Fruit fly (Drosophila melanogaster) whole organism, embryonic: Measurements from ENCODE around the gene CG11892.

ENCODE experiments used
- BtbVII ChIP-seq: fragments of 200-800 bp; sonication (Bioruptor generic); optimal IDR thresholded peaks from 3 replicates; lab custom pipeline; 2017; ENCODE audit warnings: missing biosample characterization, mild to moderate bottlenecking, missing genetic modification characterization
- CG1233 ChIP-seq: fragments of 200-800 bp; sonication (Bioruptor generic); optimal IDR thresholded peaks from 4 replicates; lab custom pipeline; 2018; ENCODE audit warnings: missing biosample characterization, mild to moderate bottlenecking, missing genetic modification characterization
- CG14014 ChIP-seq: fragments of 200-800 bp; sonication (Bioruptor generic); IDR thresholded peaks from 2 replicates; pipeline ENCODE4 v1.3.6; 2022; ENCODE audit warnings: missing biosample characterization, missing genetic modification characterization
- CG14441 ChIP-seq: fragments of 200-800 bp; sonication (Bioruptor generic); IDR thresholded peaks from 2 replicates; pipeline ENCODE4 v1.3.6; 2022; ENCODE audit warnings: missing biosample characterization, missing genetic modification characterization
- CG1603 ChIP-seq: fragments of 200-800 bp; sonication (Bioruptor generic); optimal IDR thresholded peaks from 2 replicates; lab custom pipeline; 2019; ENCODE audit warnings: missing biosample characterization, mild to moderate bottlenecking, missing genetic modification characterization, moderate library complexity
- CG18764 ChIP-seq: fragments of 200-800 bp; sonication (Bioruptor generic); optimal IDR thresholded peaks from 3 replicates; lab custom pipeline; 2016; ENCODE audit warnings: missing biosample characterization, missing genetic modification characterization
- CG30020 ChIP-seq: fragments of 200-800 bp; optimal IDR thresholded peaks from 2 replicates; lab custom pipeline; 2019; ENCODE audit warnings: missing biosample characterization, mild to moderate bottlenecking, missing genetic modification characterization, moderate library complexity
- CG34422 ChIP-seq: fragments of 200-800 bp; sonication (Bioruptor generic); IDR thresholded peaks from 3 replicates; pipeline ENCODE4 v1.3.6; 2022; ENCODE audit warnings: missing biosample characterization, missing genetic modification characterization
- CG43689 ChIP-seq: fragments of 200-800 bp; sonication (Bioruptor generic); IDR thresholded peaks from 2 replicates; pipeline ENCODE4 v1.3.6; 2022; ENCODE audit warnings: missing biosample characterization, missing genetic modification characterization
- CG6254 ChIP-seq: fragments of 200-800 bp; sonication (Bioruptor generic); optimal IDR thresholded peaks from 3 replicates; lab custom pipeline; 2017; ENCODE audit warnings: mild to moderate bottlenecking, missing biosample characterization, missing genetic modification reagents, missing genetic modification characterization
- CHES-1-like ChIP-seq: fragments of 200-800 bp; sonication (Bioruptor generic); optimal IDR thresholded peaks from 2 replicates; lab custom pipeline; 2016; ENCODE audit warnings: missing biosample characterization, missing genetic modification characterization
- Camta ChIP-seq: fragments of 200-800 bp; sonication (Bioruptor generic); optimal IDR thresholded peaks from 2 replicates; lab custom pipeline; 2016; ENCODE audit warnings: missing biosample characterization, missing genetic modification characterization
- CrebB ChIP-seq: fragments of 200-800 bp; sonication (Bioruptor generic); optimal IDR thresholded peaks from 3 replicates; lab custom pipeline; 2018; ENCODE audit warnings: missing biosample characterization, mild to moderate bottlenecking, missing genetic modification characterization
- Deaf1 ChIP-seq: fragments of 200-800 bp; optimal IDR thresholded peaks from 3 replicates; lab custom pipeline; 2019; ENCODE audit warnings: missing biosample characterization, mild to moderate bottlenecking, missing genetic modification characterization, moderate library complexity
- Ets65A ChIP-seq: fragments of 200-800 bp; sonication (Bioruptor generic); peaks from one replicate; lab custom pipeline; 2016; ENCODE audit warnings: missing biosample characterization, missing genetic modification characterization
- Kr ChIP-seq: fragments of 200-800 bp; sonication (Bioruptor generic); optimal IDR thresholded peaks from 2 replicates; lab custom pipeline; 2017; ENCODE audit warnings: missing biosample characterization, mild to moderate bottlenecking, missing genetic modification characterization
- Max ChIP-seq: fragments of 200-800 bp; sonication (Bioruptor generic); optimal IDR thresholded peaks from 2 replicates; lab custom pipeline; 2016; ENCODE audit warnings: missing biosample characterization, mild to moderate bottlenecking, missing genetic modification characterization
- Med ChIP-seq: fragments of 200-800 bp; sonication (Bioruptor generic); peaks from one replicate; lab custom pipeline; 2016; ENCODE audit warnings: missing biosample characterization, missing genetic modification characterization, mild to moderate bottlenecking, inconsistent platforms, moderate library complexity
- Nf-YA ChIP-seq: fragments of 200-800 bp; sonication (Bioruptor generic); IDR thresholded peaks from 2 replicates; pipeline ENCODE4 v1.3.6; 2022; ENCODE audit warnings: missing biosample characterization, missing genetic modification characterization
- Sry-δ ChIP-seq: fragments of 200-800 bp; sonication (Bioruptor generic); optimal IDR thresholded peaks from 2 replicates; lab custom pipeline; 2016; ENCODE audit warnings: missing biosample characterization, missing genetic modification characterization
- YL-1 ChIP-seq: fragments of 200-800 bp; sonication (Bioruptor generic); optimal IDR thresholded peaks from 3 replicates; lab custom pipeline; 2017; ENCODE audit warnings: missing biosample characterization, mild to moderate bottlenecking, missing genetic modification characterization
- ac ChIP-seq: fragments of 200-800 bp; sonication (Bioruptor generic); optimal IDR thresholded peaks from 3 replicates; lab custom pipeline; 2017; ENCODE audit warnings: missing biosample characterization, mild to moderate bottlenecking, missing genetic modification characterization
- az2 ChIP-seq: fragments of 200-800 bp; sonication (Bioruptor generic); optimal IDR thresholded peaks from 3 replicates; lab custom pipeline; 2016; ENCODE audit warnings: missing biosample characterization, missing genetic modification characterization
- gcm ChIP-seq: fragments of 200-800 bp; sonication (Bioruptor generic); optimal IDR thresholded peaks from 2 replicates; lab custom pipeline; 2019; ENCODE audit warnings: missing biosample characterization, mild to moderate bottlenecking, missing genetic modification characterization, moderate library complexity
- hb ChIP-seq: fragments of 200-800 bp; sonication (Bioruptor generic); IDR thresholded peaks from 3 replicates; pipeline ENCODE4 v1.3.6; 2022; ENCODE audit warnings: missing biosample characterization, missing genetic modification characterization; ENCODE audit not compliant: partially characterized antibody
- ind ChIP-seq: fragments of 200-800 bp; sonication (Bioruptor generic); optimal IDR thresholded peaks from 3 replicates; lab custom pipeline; 2016; ENCODE audit warnings: missing biosample characterization, missing genetic modification characterization
- nom ChIP-seq: fragments of 200-800 bp; sonication (Bioruptor generic); optimal IDR thresholded peaks from 2 replicates; lab custom pipeline; 2017; ENCODE audit warnings: missing biosample characterization, missing genetic modification characterization, mild to moderate bottlenecking, moderate library complexity, missing genetic modification reagents
- pan ChIP-seq, 4 experiments: fragments of >200 bp in 3 of 4; fragments of 200-800 bp in 1 of 4; sonication (Bioruptor generic) in 1 of 4; optimal IDR thresholded peaks in 3 of 4; IDR thresholded peaks in 1 of 4; 2 replicates each; pipeline versions ENCODE4 v1.3.6 to Lab custom; 2017 to 2022; ENCODE audit warnings: missing biosample characterization in 2 of 4, missing genetic modification characterization in 2 of 4, mixed read lengths in 1 of 4
- pum ChIP-seq: fragments of 200-800 bp; sonication (Bioruptor generic); optimal IDR thresholded peaks from 2 replicates; lab custom pipeline; 2016; ENCODE audit warnings: missing biosample characterization, missing genetic modification characterization
- run ChIP-seq: fragments of 200-800 bp; sonication (Bioruptor generic); optimal IDR thresholded peaks from 3 replicates; lab custom pipeline; 2018; ENCODE audit warnings: missing biosample characterization, mild to moderate bottlenecking, missing genetic modification characterization
- tna ChIP-seq: fragments of 200-800 bp; sonication (Bioruptor generic); IDR thresholded peaks from 2 replicates; pipeline ENCODE4 v1.3.6; 2022; ENCODE audit warnings: missing biosample characterization, missing genetic modification characterization; ENCODE audit not compliant: partially characterized antibody
- twi ChIP-seq: fragments of 200-800 bp; optimal IDR thresholded peaks from 2 replicates; lab custom pipeline; 2019; ENCODE audit warnings: missing biosample characterization, mild to moderate bottlenecking, missing genetic modification characterization, moderate library complexity
- wdn ChIP-seq: fragments of 200-800 bp; sonication (Bioruptor generic); IDR thresholded peaks from 2 replicates; pipeline ENCODE4 v1.3.6; 2022; ENCODE audit warnings: missing biosample characterization, missing genetic modification characterization
- wek ChIP-seq: fragments of 200-800 bp; sonication (Bioruptor generic); optimal IDR thresholded peaks from 3 replicates; lab custom pipeline; 2018; ENCODE audit warnings: missing biosample characterization, mild to moderate bottlenecking, missing genetic modification characterization, moderate library complexity

The CG11892 gene

dm6 chr3R:25265589-25266201 lies 15.7 kb upstream of the CG11892 start, which contains the start of the genes GlnRS and RIOK2 (continued):
- TF ChIP-seq Kr (GFP tag; lab: Kevin White, UChicago), result no peak
- peak; percentile 98 for TF ChIP-seq YL-1 (GFP tag; lab: Kevin White, UChicago)
- peak; percentile 64 for TF ChIP-seq CHES-1-like (GFP tag; lab: Kevin White, UChicago)
- TF ChIP-seq tna, result peak; percentile 92
- no peak for TF ChIP-seq pum
- TF ChIP-seq BtbVII (GFP tag; lab: Kevin White, UChicago), result no peak
- peak; percentile 97 for TF ChIP-seq Max (GFP tag; lab: Kevin White, UChicago)
- TF ChIP-seq Camta (GFP tag; lab: Kevin White, UChicago), result no peak
- peak; percentile 11 for TF ChIP-seq wek
- TF ChIP-seq CG6254 (GFP tag; lab: Kevin White, UChicago), result no peak
- TF ChIP-seq CrebB (tag; lab: Kevin White, UChicago), result peak; percentile 11
- no peak for TF ChIP-seq CG14441
- peak; percentile 94 for TF ChIP-seq CG1603 (tag; lab: Kevin White, UChicago)

dm6 chr3R:25266751-25267150 lies 14.6 kb upstream of the CG11892 start:
- TF ChIP-seq Ets65A (GFP tag; lab: Kevin White, UChicago) (peak; percentile 92), CG6254 (GFP tag; lab: Kevin White, UChicago) (no peak), CG34422 (no peak)

- TF ChIP-seq Med (peak; percentile 12), Nf-YA (GFP tag; lab: Robert Waterston, UW) (no peak), az2 (GFP tag; lab: Kevin White, UChicago) (no peak)
Measured at dm6 chr3R:25269909-25270308, 11.4 kb upstream of the CG11892 start, which contains the start of the genes CG11889 and CG11891. CG11889 (plus strand) TSS chr3R:25270209. CG11891 (plus strand) TSS chr3R:25270209.

- TF ChIP-seq Deaf1 (tag; lab: Kevin White, UChicago) (no peak), pan (optimal IDR thresholded peaks at IDR 0.05; lab: Kevin White, UChicago) (no peak), pan (GFP tag; optimal IDR thresholded peaks at IDR 0.05 in 1 of 2, IDR thresholded peaks at IDR 0.05 in 1 of 2) (no peak), wdn (GFP tag; lab: Robert Waterston, UW) (no peak), ac (no peak), hb (GFP tag; lab: Robert Waterston, UW) (no peak), nom (GFP tag; lab: Kevin White, UChicago) (no peak), CG43689 (GFP tag; lab: Robert Waterston, UW) (no peak), CG18764 (no peak), CG14014 (GFP tag; lab: Robert Waterston, UW) (no peak), Sry-δ (GFP tag; lab: Kevin White, UChicago) (no peak), gcm (no peak), CG1233 (no peak), CG30020 (no peak), ind (GFP tag; lab: Kevin White, UChicago) (no peak), run (tag; lab: Kevin White, UChicago) (no peak), twi (no peak)
Measured at dm6 chr3R:25273537-25273936, 7.8 kb upstream of the CG11892 start, which contains the start of gene CG11878. CG11878 (plus strand) TSS chr3R:25273837.
